Fruit fly (Drosophila melanogaster) whole organism: Measurements from ENCODE around the gene mol.

Experiments
- CG8478 ChIP-seq: fragments of >200 bp; optimal IDR thresholded peaks from 2 replicates; lab custom pipeline; 2018; ENCODE audit warnings: inconsistent platforms
- Dll ChIP-seq: fragments of >200 bp; optimal IDR thresholded peaks from 2 replicates; lab custom pipeline; 2017
- EcR ChIP-seq, 2 experiments: fragments of >200 bp; optimal IDR thresholded peaks; 2 replicates each; lab custom pipeline; 2017; ENCODE audit warnings: missing biosample characterization in 2 of 2, missing genetic modification characterization in 2 of 2, missing genetic modification reagents in 2 of 2
- pan ChIP-seq: fragments of >200 bp; optimal IDR thresholded peaks from 2 replicates; lab custom pipeline; 2017
- psq ChIP-seq: fragments of >200 bp; optimal IDR thresholded peaks from 2 replicates; lab custom pipeline; 2017

dm6 chr2L:15038339-15039308 lies 41.3 kb upstream of the mol start, which contains the start of gene CIAPIN1:
- TF ChIP-seq pan (lab: Kevin White, UChicago) (no peak), psq (lab: Kevin White, UChicago) (no peak), EcR (GFP tag; optimal IDR thresholded peaks at IDR 0.05; lab: Kevin White, UChicago) (no peak), Dll (lab: Kevin White, UChicago) (no peak), CG8478 (lab: Kevin White, UChicago) (no peak)
